Worm (Caenorhabditis elegans) whole organism, young adult: ENCODE data around the gene tin-9.2.

Source experiments
- B0035.1 ChIP-seq: sonication (generic microtip); optimal IDR thresholded peaks from 2 replicates; lab custom pipeline; 2016; ENCODE audit warnings: missing genetic modification characterization, mild to moderate bottlenecking, missing compliant biosample characterization, missing genotype, missing genetic modification reagents
- C06A6.2 ChIP-seq: fragments of 200-800 bp; sonication (Bioruptor generic); conservative IDR thresholded peaks from 2 replicates; pipeline ENCODE4 v1.3.6; 2022; ENCODE audit warnings: missing genetic modification characterization, missing compliant biosample characterization
- D2030.7 ChIP-seq: fragments of 200-800 bp; sonication (Bioruptor generic); IDR thresholded peaks from 2 replicates; pipeline ENCODE4 v1.3.6; 2022; ENCODE audit warnings: missing genetic modification reagents, missing genetic modification characterization, missing compliant biosample characterization
- F33H1.4 ChIP-seq: fragments of 200-800 bp; sonication (Bioruptor generic); IDR thresholded peaks from 2 replicates; pipeline ENCODE4 v1.3.6; 2022; ENCODE audit warnings: missing genetic modification reagents, missing genetic modification characterization, missing compliant biosample characterization
- F37B4.10 ChIP-seq: fragments of 200-800 bp; sonication (Bioruptor generic); IDR thresholded peaks from 2 replicates; pipeline ENCODE4 v1.3.6; 2022; ENCODE audit warnings: missing genetic modification characterization, missing compliant biosample characterization
- F49E8.2 ChIP-seq: sonication (generic microtip); optimal IDR thresholded peaks from 3 replicates; lab custom pipeline; 2017; ENCODE audit warnings: missing genetic modification characterization, mild to moderate bottlenecking, missing compliant biosample characterization, antibody characterized with exemption, moderate library complexity; ENCODE audit not compliant: insufficient read depth
- Y79H2A.3 ChIP-seq: fragments of 200-800 bp; sonication (Bioruptor generic); conservative IDR thresholded peaks from 2 replicates; pipeline ENCODE4 v1.3.6; 2022; ENCODE audit warnings: missing genetic modification reagents, missing genetic modification characterization, missing compliant biosample characterization
- ZK185.1 ChIP-seq: sonication (generic microtip); optimal IDR thresholded peaks from 2 replicates; lab custom pipeline; 2016; ENCODE audit warnings: mild to moderate bottlenecking, missing genetic modification characterization, missing compliant biosample characterization; ENCODE audit not compliant: poor library complexity, severe bottlenecking
- ama-1 ChIP-seq, 3 experiments: fragments of 150-350 bp in 1 of 3; sonication (generic microtip) in 2 of 3; optimal IDR thresholded peaks; 2 replicates each; lab custom pipeline; 2014 to 2018; ENCODE audit warnings: missing biosample characterization in 2 of 3, missing genetic modification characterization in 2 of 3, missing genetic modification reagents in 2 of 3
- aptf-3 ChIP-seq: fragments of 200-800 bp; sonication (Bioruptor generic); IDR thresholded peaks from 2 replicates; pipeline ENCODE4 v1.3.6; 2022; ENCODE audit warnings: missing genetic modification characterization, missing compliant biosample characterization
- atf-7 ChIP-seq: sonication (generic microtip); optimal IDR thresholded peaks from 2 replicates; lab custom pipeline; 2017; ENCODE audit warnings: mild to moderate bottlenecking, missing genetic modification characterization, missing compliant biosample characterization
- athp-1 ChIP-seq: sonication (generic microtip); optimal IDR thresholded peaks from 2 replicates; lab custom pipeline; 2017; ENCODE audit warnings: mild to moderate bottlenecking, missing genetic modification characterization, missing compliant biosample characterization
- attf-5 ChIP-seq: fragments of 200-800 bp; sonication (Bioruptor generic); optimal IDR thresholded peaks from 2 replicates; lab custom pipeline; 2018; ENCODE audit warnings: mild to moderate bottlenecking, missing genetic modification characterization, missing compliant biosample characterization
- bed-2 ChIP-seq: fragments of 200-800 bp; sonication (Bioruptor generic); IDR thresholded peaks from 2 replicates; pipeline ENCODE4 v1.3.6; 2022; ENCODE audit warnings: missing genetic modification reagents, missing genetic modification characterization, missing compliant biosample characterization
- ccch-3 ChIP-seq: fragments of 200-800 bp; sonication (Bioruptor generic); optimal IDR thresholded peaks from 2 replicates; lab custom pipeline; 2018; ENCODE audit warnings: mild to moderate bottlenecking, missing genetic modification characterization, missing compliant biosample characterization
- ceh-100 ChIP-seq: fragments of 200-800 bp; sonication (Bioruptor generic); IDR thresholded peaks from 2 replicates; pipeline ENCODE4 v1.3.6; 2022; ENCODE audit warnings: missing genetic modification reagents, missing genetic modification characterization, missing compliant biosample characterization
- ceh-27 ChIP-seq: fragments of 200-800 bp; sonication (Bioruptor generic); optimal IDR thresholded peaks from 2 replicates; lab custom pipeline; 2018; ENCODE audit warnings: mild to moderate bottlenecking, missing genetic modification characterization, moderate library complexity, missing compliant biosample characterization
- ceh-58 ChIP-seq: fragments of 200-800 bp; sonication (Bioruptor generic); IDR thresholded peaks from 2 replicates; pipeline ENCODE4 v1.3.6; 2022; ENCODE audit warnings: missing genetic modification characterization, missing compliant biosample characterization
- ceh-79 ChIP-seq: sonication (generic microtip); optimal IDR thresholded peaks from 2 replicates; lab custom pipeline; 2017; ENCODE audit warnings: mild to moderate bottlenecking, missing genetic modification characterization, missing compliant biosample characterization
- ceh-91 ChIP-seq: fragments of 200-800 bp; sonication (Bioruptor generic); IDR thresholded peaks from 2 replicates; pipeline ENCODE4 v1.3.6; 2022; ENCODE audit warnings: missing genetic modification reagents, missing genetic modification characterization, missing compliant biosample characterization
- die-1 ChIP-seq: sonication (generic microtip); optimal IDR thresholded peaks from 2 replicates; lab custom pipeline; 2016; ENCODE audit warnings: missing genotype, mild to moderate bottlenecking, missing genetic modification characterization, missing compliant biosample characterization
- dox-1 ChIP-seq: fragments of 200-800 bp; sonication (Bioruptor generic); IDR thresholded peaks from 2 replicates; pipeline ENCODE4 v1.3.6; 2022; ENCODE audit warnings: missing genetic modification reagents, missing genetic modification characterization, missing compliant biosample characterization
- efl-1 ChIP-seq: fragments of 150-350 bp; optimal IDR thresholded peaks from 2 replicates; lab custom pipeline; 2014; ENCODE audit warnings: missing biosample characterization, missing genetic modification reagents, missing genetic modification characterization
- ekl-4 ChIP-seq: fragments of 200-800 bp; sonication (Bioruptor generic); IDR thresholded peaks from 2 replicates; pipeline ENCODE4 v1.3.6; 2022; ENCODE audit warnings: missing genetic modification reagents, missing genetic modification characterization, missing compliant biosample characterization
- gei-17 ChIP-seq: fragments of 200-800 bp; sonication (Bioruptor generic); optimal IDR thresholded peaks from 2 replicates; lab custom pipeline; 2018; ENCODE audit warnings: mild to moderate bottlenecking, missing genetic modification characterization, missing compliant biosample characterization
- hmg-20 ChIP-seq: fragments of 200-800 bp; sonication (Bioruptor generic); IDR thresholded peaks from 2 replicates; pipeline ENCODE4 v1.3.6; 2022; ENCODE audit warnings: missing genetic modification reagents, missing genetic modification characterization, missing compliant biosample characterization
- hsf-1 ChIP-seq: fragments of 200-800 bp; sonication (Bioruptor generic); IDR thresholded peaks from 2 replicates; pipeline ENCODE4 v1.3.6; 2022; ENCODE audit warnings: missing genetic modification reagents, missing genetic modification characterization, missing compliant biosample characterization
- lag-1 ChIP-seq: fragments of 200-800 bp; sonication (Bioruptor generic); IDR thresholded peaks from 2 replicates; pipeline ENCODE4 v1.3.6; 2022; ENCODE audit warnings: missing genetic modification reagents, missing genetic modification characterization, missing compliant biosample characterization
- let-526 ChIP-seq: fragments of 200-800 bp; sonication (Bioruptor generic); IDR thresholded peaks from 2 replicates; pipeline ENCODE4 v1.3.6; 2022; ENCODE audit warnings: missing genetic modification reagents, missing genetic modification characterization, missing compliant biosample characterization
- let-607 ChIP-seq, 2 experiments: fragments of 200-800 bp in 1 of 2; sonication (Bioruptor generic) in 1 of 2; sonication (generic microtip) in 1 of 2; optimal IDR thresholded peaks; 2 replicates each; lab custom pipeline; 2016 to 2018; ENCODE audit warnings: mild to moderate bottlenecking in 2 of 2, missing compliant biosample characterization in 2 of 2, missing genetic modification characterization in 2 of 2, moderate library complexity in 2 of 2, missing genotype in 1 of 2
- madf-3 ChIP-seq: fragments of 200-800 bp; sonication (Bioruptor generic); IDR thresholded peaks from 2 replicates; pipeline ENCODE4 v1.3.6; 2022; ENCODE audit warnings: missing genetic modification reagents, missing genetic modification characterization, missing compliant biosample characterization
- madf-6 ChIP-seq: fragments of 200-800 bp; sonication (Bioruptor generic); IDR thresholded peaks from 2 replicates; pipeline ENCODE4 v1.3.6; 2022; ENCODE audit warnings: missing genetic modification reagents, missing genetic modification characterization, missing compliant biosample characterization
- madf-8 ChIP-seq: fragments of 200-800 bp; sonication (Bioruptor generic); conservative IDR thresholded peaks from 2 replicates; pipeline ENCODE4 v1.3.6; 2022; ENCODE audit warnings: missing genetic modification reagents, missing genetic modification characterization, missing compliant biosample characterization
- mcd-1 ChIP-seq: fragments of 200-800 bp; sonication (Bioruptor generic); IDR thresholded peaks from 2 replicates; pipeline ENCODE4 v1.3.6; 2022; ENCODE audit warnings: missing genetic modification reagents, missing genetic modification characterization, missing compliant biosample characterization
- nfya-2 ChIP-seq: fragments of 200-800 bp; sonication (Bioruptor generic); IDR thresholded peaks from 2 replicates; pipeline ENCODE4 v1.3.6; 2022; ENCODE audit warnings: missing genetic modification reagents, missing genetic modification characterization, missing compliant biosample characterization
- pha-4 ChIP-seq: fragments of 150-350 bp; sonication (generic microtip); optimal IDR thresholded peaks from 2 replicates; lab custom pipeline; 2014; ENCODE audit warnings: missing biosample characterization, missing genetic modification reagents, missing genetic modification characterization
- rpc-1 ChIP-seq, 2 experiments: fragments of 150-350 bp in 1 of 2; sonication (generic microtip) in 1 of 2; optimal IDR thresholded peaks; 2 replicates each; lab custom pipeline; 2014 to 2018; ENCODE audit warnings: missing biosample characterization in 1 of 2, missing genetic modification characterization in 1 of 2, missing genetic modification reagents in 1 of 2, missing genotype in 1 of 2
- sdz-38 ChIP-seq: sonication (generic microtip); optimal IDR thresholded peaks from 2 replicates; lab custom pipeline; 2016; ENCODE audit warnings: missing genotype, missing genetic modification characterization, missing compliant biosample characterization
- sea-2 ChIP-seq: fragments of 200-800 bp; sonication (Bioruptor generic); IDR thresholded peaks from 2 replicates; pipeline ENCODE4 v1.3.6; 2022; ENCODE audit warnings: missing genetic modification characterization, missing compliant biosample characterization
- snpc-3.4 ChIP-seq: sonication (generic microtip); optimal IDR thresholded peaks from 2 replicates; lab custom pipeline; 2017; ENCODE audit warnings: missing genetic modification characterization, mild to moderate bottlenecking, missing compliant biosample characterization, antibody characterized with exemption, moderate library complexity, missing genotype, missing genetic modification reagents
- snpc-4 ChIP-seq, 5 experiments: fragments of 150-350 bp in 1 of 5; sonication (generic microtip) in 4 of 5; optimal IDR thresholded peaks; 2 replicates each; lab custom pipeline; 2014 to 2018; ENCODE audit warnings: missing genetic modification characterization in 5 of 5, missing biosample characterization in 3 of 5, antibody characterized with exemption in 2 of 5, mild to moderate bottlenecking in 2 of 5, missing compliant biosample characterization in 2 of 5, missing genotype in 2 of 5, moderate library complexity in 2 of 5, missing genetic modification reagents in 1 of 5
- tbx-9 ChIP-seq: sonication (generic microtip); optimal IDR thresholded peaks from 2 replicates; lab custom pipeline; 2016; ENCODE audit warnings: borderline replicate concordance, missing genetic modification characterization, inconsistent platforms, missing compliant biosample characterization
- unc-62 ChIP-seq: fragments of 150-350 bp; optimal IDR thresholded peaks from 2 replicates; lab custom pipeline; 2014; ENCODE audit warnings: missing biosample characterization, missing genetic modification reagents, missing genetic modification characterization
- zim-3 ChIP-seq: sonication (generic microtip); optimal IDR thresholded peaks from 2 replicates; lab custom pipeline; 2017; ENCODE audit warnings: mild to moderate bottlenecking, missing genetic modification characterization, moderate library complexity, missing compliant biosample characterization
- ztf-25 ChIP-seq: fragments of 200-800 bp; sonication (Bioruptor generic); IDR thresholded peaks from 2 replicates; pipeline ENCODE4 v1.3.6; 2022; ENCODE audit warnings: missing genetic modification reagents, missing genetic modification characterization, missing compliant biosample characterization

tin-9.2 gene

DNA sequence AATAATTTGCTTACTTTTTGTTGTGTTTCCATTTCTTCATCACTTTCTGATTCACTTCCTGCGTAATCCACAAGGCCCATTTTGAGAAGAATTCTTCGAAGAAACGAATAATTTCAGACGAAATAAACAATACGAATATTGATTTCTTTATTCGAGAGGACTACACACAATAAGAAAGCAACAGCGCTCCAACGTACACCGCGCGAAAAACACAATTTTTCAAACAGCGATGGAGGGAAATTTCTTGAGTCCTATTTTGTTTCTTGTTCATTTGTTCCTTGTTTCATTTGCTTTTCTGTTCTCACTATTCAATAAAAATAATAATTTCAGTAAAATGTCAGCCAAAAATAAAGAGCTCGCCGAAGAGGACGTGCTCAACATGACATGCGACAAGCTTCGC lies 5.1 kb upstream of the tin-9.2 start, which contains the start of the genes prcc-1 and C39E9.12 (continued):
- TF ChIP-seq ceh-91 (GFP tag; lab: Robert Waterston, UW): peak; percentile 82
- no peak for TF ChIP-seq hmg-20 (GFP tag; lab: Robert Waterston, UW)
- no peak for TF ChIP-seq bed-2
- no peak for TF ChIP-seq Y79H2A.3
- TF ChIP-seq ceh-58: no peak
- no peak for TF ChIP-seq rpc-1 (optimal IDR thresholded peaks at IDR 0.05; lab: Kevin White, UChicago)
- no peak for TF ChIP-seq rpc-1 (tag; optimal IDR thresholded peaks at IDR 0.05; lab: Kevin White, UChicago)
- peak; percentile 71 for TF ChIP-seq dox-1 (GFP tag; lab: Robert Waterston, UW)
- no peak for TF ChIP-seq sdz-38 (tag; lab: Kevin White, UChicago)
- no peak for TF ChIP-seq C06A6.2 (GFP tag; lab: Robert Waterston, UW)
- no peak for TF ChIP-seq pha-4 (tag; lab: Kevin White, UChicago)
- TF ChIP-seq snpc-3.4 (tag; lab: Kevin White, UChicago): peak; percentile 82
- no peak for TF ChIP-seq ZK185.1 (tag; lab: Kevin White, UChicago)
- no peak for TF ChIP-seq lag-1 (GFP tag; lab: Robert Waterston, UW)
- peak; percentile 12 for TF ChIP-seq ceh-27 (GFP tag; lab: Kevin White, UChicago)
- peak; percentile 88 for TF ChIP-seq mcd-1
- TF ChIP-seq athp-1 (tag; lab: Kevin White, UChicago): no peak
- TF ChIP-seq gei-17 (GFP tag; lab: Kevin White, UChicago): no peak

DNA sequence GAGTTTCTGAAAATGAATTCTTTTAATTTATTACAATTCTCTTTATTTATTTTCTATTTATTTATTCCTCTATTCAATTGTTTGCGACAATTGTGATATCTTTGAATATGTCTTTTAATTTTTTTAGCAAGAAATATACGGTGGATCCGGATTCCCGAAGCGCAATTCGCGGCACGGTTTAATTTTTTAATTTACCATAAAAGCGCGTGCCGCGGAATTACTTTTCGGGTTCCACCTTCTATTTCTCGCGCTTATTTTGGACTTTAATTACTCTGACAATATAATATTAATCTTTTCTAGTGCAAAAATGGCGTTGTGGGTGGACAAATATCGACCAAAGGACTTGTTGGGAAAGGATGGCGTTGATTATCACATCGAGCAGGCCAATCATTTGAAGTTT lies 3.3 kb upstream of the tin-9.2 start, which contains the start of gene rfc-3:
Gene rfc-3 (plus strand): TSS at position 301 of the 400 bp plus-strand sequence.
- peak; percentile 8; the same call in 1 of the 2 replicates for TF ChIP-seq F33H1.4
- no peak for TF ChIP-seq ccch-3 (GFP tag; lab: Kevin White, UChicago)
- no peak for TF ChIP-seq ceh-79 (tag; lab: Kevin White, UChicago)
- no peak for TF ChIP-seq let-607 (tag; optimal IDR thresholded peaks at IDR 0.05; lab: Kevin White, UChicago)
- no peak for TF ChIP-seq sea-2
- peak; percentile 49; the same call in 1 of the 2 replicates for TF ChIP-seq ekl-4
- TF ChIP-seq snpc-4 (GFP tag; optimal IDR thresholded peaks at IDR 0.05; lab: Kevin White, UChicago): no peak
- TF ChIP-seq snpc-4 (tag; optimal IDR thresholded peaks at IDR 0.05; lab: Kevin White, UChicago): no peak
- TF ChIP-seq mcd-1: no peak
- no peak for TF ChIP-seq D2030.7
- TF ChIP-seq attf-5 (GFP tag; lab: Kevin White, UChicago): no peak
- no peak for TF ChIP-seq ama-1 (optimal IDR thresholded peaks at IDR 0.05; lab: Kevin White, UChicago)
- TF ChIP-seq ama-1 (GFP tag; optimal IDR thresholded peaks at IDR 0.05; lab: Kevin White, UChicago): no peak
- TF ChIP-seq die-1: no peak
- TF ChIP-seq efl-1 (GFP tag; lab: Kevin White, UChicago): peak; percentile 49
- no peak for TF ChIP-seq C06A6.2 (GFP tag; lab: Robert Waterston, UW)
- no peak for TF ChIP-seq rpc-1 (optimal IDR thresholded peaks at IDR 0.05; lab: Kevin White, UChicago)
- no peak for TF ChIP-seq rpc-1 (tag; optimal IDR thresholded peaks at IDR 0.05; lab: Kevin White, UChicago)
- TF ChIP-seq madf-8: no peak; the same call in 1 of the 2 replicates
- no peak for TF ChIP-seq unc-62 (GFP tag; lab: Kevin White, UChicago)
- 0 out of 2 replicates have a peak, but pooled peaks have one; percentile 35 for TF ChIP-seq ztf-25
- no peak for TF ChIP-seq Y79H2A.3
- TF ChIP-seq aptf-3 (GFP tag; lab: Robert Waterston, UW): no peak
- 0 out of 2 replicates have a peak, but pooled peaks have one; percentile 22 for TF ChIP-seq hsf-1 (GFP tag; lab: Robert Waterston, UW)
- TF ChIP-seq ceh-100 (GFP tag; lab: Robert Waterston, UW): 0 out of 2 replicates have a peak, but pooled peaks have one; percentile 36
- TF ChIP-seq F49E8.2 (tag; lab: Kevin White, UChicago): no peak
- no peak for TF ChIP-seq B0035.1 (tag; lab: Kevin White, UChicago)
- peak; percentile 32 for TF ChIP-seq madf-6
- TF ChIP-seq atf-7 (tag; lab: Kevin White, UChicago): no peak
- TF ChIP-seq tbx-9 (tag; lab: Kevin White, UChicago): no peak
- TF ChIP-seq hmg-20 (GFP tag; lab: Robert Waterston, UW): no peak
- TF ChIP-seq F37B4.10 (GFP tag; lab: Robert Waterston, UW): no peak
- TF ChIP-seq zim-3 (tag; lab: Kevin White, UChicago): no peak
- TF ChIP-seq gei-17 (GFP tag; lab: Kevin White, UChicago): no peak
- no peak for TF ChIP-seq let-526
- TF ChIP-seq nfya-2: no peak
- no peak for TF ChIP-seq madf-3 (GFP tag; lab: Robert Waterston, UW)
